Worm (Caenorhabditis elegans) whole organism, L4 larva: ENCODE results near the gene rab-7.

Experiments used
- F49E8.2 ChIP-seq: sonication (generic microtip); optimal IDR thresholded peaks from 2 replicates; lab custom pipeline; 2016; ENCODE audit warnings: missing compliant biosample characterization, mild to moderate bottlenecking, missing genetic modification characterization, borderline replicate concordance
- jun-1 ChIP-seq: fragments of 150-350 bp; optimal IDR thresholded peaks from 2 replicates; lab custom pipeline; 2014; ENCODE audit warnings: missing biosample characterization, missing genetic modification reagents, missing genetic modification characterization
- mdl-1 ChIP-seq, 2 experiments: fragments of 150-350 bp in 1 of 2; sonication (generic microtip) in 1 of 2; optimal IDR thresholded peaks; 2 replicates each; lab custom pipeline; 2014 to 2017; ENCODE audit warnings: missing biosample characterization in 2 of 2, missing genetic modification characterization in 2 of 2
- nhr-77 ChIP-seq: fragments of 150-350 bp; optimal IDR thresholded peaks from 2 replicates; lab custom pipeline; 2014; ENCODE audit warnings: missing biosample characterization, missing genetic modification characterization
- sdz-12 ChIP-seq: fragments of 200-800 bp; sonication (Bioruptor generic); optimal IDR thresholded peaks from 2 replicates; lab custom pipeline; 2018; ENCODE audit warnings: mild to moderate bottlenecking, missing genetic modification characterization, missing compliant biosample characterization
- snpc-4 ChIP-seq: fragments of 150-350 bp; optimal IDR thresholded peaks from 2 replicates; lab custom pipeline; 2014; ENCODE audit warnings: missing biosample characterization, missing genetic modification characterization
- unc-62 ChIP-seq, 3 experiments: fragments of 150-350 bp in 1 of 3; sonication (generic microtip); optimal IDR thresholded peaks in 2 of 3; peaks in 1 of 3; 1 replicate in 1 of 3; 2 replicates in 2 of 3; lab custom pipeline; 2014 to 2017; ENCODE audit warnings: missing biosample characterization in 3 of 3, missing genetic modification characterization in 3 of 3, missing genetic modification reagents in 3 of 3, missing genotype in 1 of 3

ce11 chrII:11962083-11962482, 4.6 kb downstream of the rab-7 start, which contains the start of the genes W03C9.1 and W03C9.2:
- TF ChIP-seq unc-62 (GFP tag; optimal IDR thresholded peaks at IDR 0.05 in 1 of 2; lab: Kevin White, UChicago) (no peak), unc-62 (tag; optimal IDR thresholded peaks at IDR 0.05; lab: Kevin White, UChicago) (no peak), F49E8.2 (tag; lab: Kevin White, UChicago) (no peak), sdz-12 (GFP tag; lab: Kevin White, UChicago) (no peak), nhr-77 (tag; lab: Kevin White, UChicago) (no peak), snpc-4 (tag; lab: Kevin White, UChicago) (no peak), mdl-1 (tag; optimal IDR thresholded peaks at IDR 0.05; lab: Kevin White, UChicago) (no peak), jun-1 (tag; lab: Kevin White, UChicago) (no peak)
